Worm (Caenorhabditis elegans): ENCODE measurements around the gene gcy-15.

Gene gcy-15

ce11 chrII:3241842-3242241 is 45.0 kb upstream of the gcy-15 start:
- TF ChIP-seq sma-3 (GFP tag; optimal IDR thresholded peaks at IDR 0.05) (no peak), nhr-21 (tag; optimal IDR thresholded peaks at IDR 0.05) (peak; percentile 68), blmp-1 (tag; optimal IDR thresholded peaks at IDR 0.05; ENCODE audit: insufficient read depth) (peak; percentile 9)

- TF ChIP-seq skn-1 (tag; optimal IDR thresholded peaks at IDR 0.05), result no peak
- TF ChIP-seq unc-39 (tag; optimal IDR thresholded peaks at IDR 0.05), result no peak
- no peak for TF ChIP-seq nhr-77 (tag; optimal IDR thresholded peaks at IDR 0.05)
- TF ChIP-seq mdl-1 (tag; optimal IDR thresholded peaks at IDR 0.05), result no peak
- TF ChIP-seq Y55F3AM.14 (GFP tag; optimal IDR thresholded peaks at IDR 0.05), result no peak
- no peak for TF ChIP-seq mbf-1 (tag; optimal IDR thresholded peaks at IDR 0.05)
- TF ChIP-seq peb-1 (tag; optimal IDR thresholded peaks at IDR 0.05), result no peak
- TF ChIP-seq ZK546.5 (tag; optimal IDR thresholded peaks at IDR 0.05), result no peak
Measured at ce11 chrII:3240207-3240606, 43.3 kb upstream of the gcy-15 start, which contains the start of gene C17F4.3. Gene C17F4.3, plus strand, starts transcription at chrII:3240507.

DNA sequence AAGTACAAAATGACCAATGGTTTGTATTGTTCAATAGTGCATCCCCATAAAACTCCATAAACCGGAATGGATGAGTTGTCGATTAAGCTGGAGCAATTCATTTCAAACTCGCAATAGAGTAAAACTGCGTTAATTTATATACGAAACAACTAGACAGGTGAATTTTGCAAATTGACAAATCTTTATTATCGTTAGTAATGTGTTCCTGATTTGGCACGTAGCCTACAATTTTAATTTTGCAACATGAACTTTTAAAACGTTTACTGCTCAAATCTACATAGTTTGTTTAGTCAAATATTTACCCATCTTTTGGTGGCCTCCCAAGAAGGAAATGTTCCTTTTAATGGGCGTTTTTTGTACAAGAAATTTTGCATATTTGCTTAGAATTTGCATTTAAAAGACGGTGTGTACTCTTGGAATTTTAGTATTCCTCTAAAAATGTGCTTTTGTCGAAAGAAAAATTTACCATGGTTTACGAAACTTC is 40.2 kb upstream of the gcy-15 start, which contains the start of the genes srz-67 and C17F4.11:
Gene srz-67, minus strand, starts transcription at position 101 of the 484 bp plus-strand sequence.
Gene C17F4.11, plus strand, starts transcription at position 434 of the 484 bp plus-strand sequence.
- TF ChIP-seq sem-4 (tag; optimal IDR thresholded peaks at IDR 0.05) (no peak), mbf-1 (tag; optimal IDR thresholded peaks at IDR 0.05) (no peak), fos-1 (tag; optimal IDR thresholded peaks at IDR 0.05) (no peak), gmeb-1 (tag; optimal IDR thresholded peaks at IDR 0.05) (no peak), ceh-82 (tag; optimal IDR thresholded peaks at IDR 0.05) (no peak), ztf-11 (tag; optimal IDR thresholded peaks at IDR 0.05) (no peak), nhr-12 (tag; optimal IDR thresholded peaks at IDR 0.05) (no peak), peb-1 (tag; optimal IDR thresholded peaks at IDR 0.05) (no peak), nhr-6 (tag; optimal IDR thresholded peaks at IDR 0.05) (no peak), lin-39 (tag; optimal IDR thresholded peaks at IDR 0.05) (no peak), unc-62 (GFP tag; optimal IDR thresholded peaks at IDR 0.05) (no peak), nhr-11 (tag; optimal IDR thresholded peaks at IDR 0.05) (no peak), nhr-77 (tag; optimal IDR thresholded peaks at IDR 0.05) (no peak), nhr-10 (tag; optimal IDR thresholded peaks at IDR 0.05) (no peak), aly-2 (tag; optimal IDR thresholded peaks at IDR 0.05) (no peak), C34F6.9 (tag; optimal IDR thresholded peaks at IDR 0.05) (no peak), Y55F3AM.14 (GFP tag; optimal IDR thresholded peaks at IDR 0.05) (no peak), alr-1 (tag; optimal IDR thresholded peaks at IDR 0.05) (no peak), snpc-4 (tag; optimal IDR thresholded peaks at IDR 0.05) (no peak)

DNA sequence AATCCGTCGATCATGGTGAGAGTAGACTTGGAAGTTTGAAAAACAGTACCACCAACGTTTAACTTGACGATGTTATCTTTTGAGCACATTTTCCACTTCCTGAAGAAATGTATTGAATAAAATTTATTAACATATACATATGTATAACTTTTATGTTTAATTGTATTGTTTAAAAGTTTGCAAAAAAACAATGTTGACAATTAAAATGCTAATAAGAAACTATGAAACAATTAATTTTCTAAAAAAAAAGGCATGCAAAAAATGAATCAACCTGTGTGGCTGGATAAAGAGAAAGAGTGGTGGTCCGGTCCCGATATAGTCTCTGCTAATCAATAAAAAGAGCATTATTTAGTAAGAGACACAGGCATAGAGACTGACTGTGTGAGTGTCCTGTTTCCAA is 37.9 kb upstream of the gcy-15 start, which contains the start of gene C17F4.8:
Gene C17F4.8, minus strand, starts transcription at position 101 of the 400 bp plus-strand sequence.
- TF ChIP-seq zag-1 (tag; optimal IDR thresholded peaks at IDR 0.05), result no peak
- TF ChIP-seq crh-2 (tag; optimal IDR thresholded peaks at IDR 0.05), result no peak
- no peak for TF ChIP-seq lin-13 (GFP tag; optimal IDR thresholded peaks at IDR 0.05)
- TF ChIP-seq lsy-2 (tag; optimal IDR thresholded peaks at IDR 0.05), result no peak
- no peak for TF ChIP-seq ceh-16 (tag; optimal IDR thresholded peaks at IDR 0.05)
- no peak for TF ChIP-seq ZK546.5 (tag; optimal IDR thresholded peaks at IDR 0.05)
- no peak for TF ChIP-seq blmp-1 (tag; optimal IDR thresholded peaks at IDR 0.05; ENCODE audit: insufficient read depth)
- TF ChIP-seq sma-9 (GFP tag; optimal IDR thresholded peaks at IDR 0.05), result no peak
- TF ChIP-seq sma-9 (tag; optimal IDR thresholded peaks at IDR 0.05), result no peak
- no peak for TF ChIP-seq nhr-21 (tag; optimal IDR thresholded peaks at IDR 0.05)
- no peak for TF ChIP-seq unc-62 (GFP tag; optimal IDR thresholded peaks at IDR 0.05)
- TF ChIP-seq egl-27 (tag; optimal IDR thresholded peaks at IDR 0.05), result no peak
- TF ChIP-seq ztf-11 (tag; optimal IDR thresholded peaks at IDR 0.05), result no peak
- no peak for TF ChIP-seq elt-3 (tag; optimal IDR thresholded peaks at IDR 0.05)
- no peak for TF ChIP-seq nhr-23 (tag; optimal IDR thresholded peaks at IDR 0.05)
- TF ChIP-seq elt-1 (tag; optimal IDR thresholded peaks at IDR 0.05), result no peak
- TF ChIP-seq nhr-129 (tag; optimal IDR thresholded peaks at IDR 0.05), result no peak
- no peak for TF ChIP-seq F13H6.1 (tag; optimal IDR thresholded peaks at IDR 0.05)
